Fruit fly (Drosophila melanogaster) S2 (cell line): Measurements from ENCODE around the gene CG18731.

Experiments
- CG8478 ChIP-seq: fragments of >200 bp; optimal IDR thresholded peaks from 2 replicates; lab custom pipeline; 2018
- CTCF ChIP-seq, 2 experiments: fragments of >200 bp; optimal IDR thresholded peaks; 2 replicates each; lab custom pipeline; 2018

- TF ChIP-seq CTCF (optimal IDR thresholded peaks at IDR 0.05; lab: Kevin White, UChicago), result peak; percentile 18 to 55
- TF ChIP-seq CG8478 (lab: Kevin White, UChicago), result no peak
These were observed 20.2 kb downstream of the CG18731 start, which contains the start of the genes Wdr24 and IntS11 for dm6 chr3R:29745056-29745455.
